Fruit fly (Drosophila melanogaster) whole organism, embryonic: ENCODE data around the gene CG13605.

ENCODE experiments used
- CG12236 ChIP-seq: fragments of 200-800 bp; sonication (Bioruptor generic); optimal IDR thresholded peaks from 2 replicates; lab custom pipeline; 2016; ENCODE audit warnings: missing biosample characterization, missing genetic modification characterization
- CG12391 ChIP-seq: fragments of 200-800 bp; sonication (Bioruptor generic); optimal IDR thresholded peaks from 3 replicates; lab custom pipeline; 2018; ENCODE audit warnings: missing biosample characterization, mild to moderate bottlenecking, missing genetic modification characterization, moderate library complexity
- CG12659 ChIP-seq: fragments of 200-800 bp; sonication (Bioruptor generic); optimal IDR thresholded peaks from 3 replicates; lab custom pipeline; 2017; ENCODE audit warnings: mild to moderate bottlenecking, missing biosample characterization, missing genetic modification reagents, missing genetic modification characterization
- CG13287 ChIP-seq: fragments of 200-800 bp; sonication (Bioruptor generic); IDR thresholded peaks from 2 replicates; pipeline ENCODE4 v1.3.6; 2022; ENCODE audit warnings: missing biosample characterization, missing genetic modification characterization; ENCODE audit not compliant: partially characterized antibody
- CG13296 ChIP-seq: fragments of 200-800 bp; sonication (Bioruptor generic); optimal IDR thresholded peaks from 3 replicates; lab custom pipeline; 2018; ENCODE audit warnings: missing biosample characterization, mild to moderate bottlenecking, missing genetic modification characterization
- CG15011 ChIP-seq: fragments of 200-800 bp; sonication (Bioruptor generic); optimal IDR thresholded peaks from 3 replicates; lab custom pipeline; 2018; ENCODE audit warnings: missing biosample characterization, mild to moderate bottlenecking, missing genetic modification characterization
- CG1529 ChIP-seq: fragments of 200-800 bp; sonication (Bioruptor generic); optimal IDR thresholded peaks from 3 replicates; lab custom pipeline; 2018; ENCODE audit warnings: missing biosample characterization, missing genetic modification characterization
- CG1602 ChIP-seq: fragments of 200-800 bp; sonication (Bioruptor generic); optimal IDR thresholded peaks from 3 replicates; lab custom pipeline; 2016; ENCODE audit warnings: missing biosample characterization, missing genetic modification characterization
- CG1603 ChIP-seq: fragments of 200-800 bp; sonication (Bioruptor generic); optimal IDR thresholded peaks from 2 replicates; lab custom pipeline; 2019; ENCODE audit warnings: missing biosample characterization, mild to moderate bottlenecking, missing genetic modification characterization, moderate library complexity
- CG17328 ChIP-seq: fragments of 200-800 bp; sonication (Bioruptor generic); IDR thresholded peaks from 2 replicates; pipeline ENCODE4 v1.3.6; 2022; ENCODE audit warnings: missing biosample characterization, missing genetic modification characterization
- CG17359 ChIP-seq: fragments of 200-800 bp; sonication (Bioruptor generic); optimal IDR thresholded peaks from 3 replicates; lab custom pipeline; 2018; ENCODE audit warnings: missing biosample characterization, mild to moderate bottlenecking, missing genetic modification characterization, moderate library complexity
- CG17568 ChIP-seq: fragments of 200-800 bp; sonication (Bioruptor generic); optimal IDR thresholded peaks from 2 replicates; lab custom pipeline; 2018; ENCODE audit warnings: missing biosample characterization, mild to moderate bottlenecking, missing genetic modification characterization, moderate library complexity
- CG1792 ChIP-seq: fragments of 200-800 bp; sonication (Bioruptor generic); optimal IDR thresholded peaks from 2 replicates; lab custom pipeline; 2016; ENCODE audit warnings: missing biosample characterization, missing genetic modification characterization
- CG18262 ChIP-seq: fragments of 200-800 bp; optimal IDR thresholded peaks from 3 replicates; lab custom pipeline; 2019; ENCODE audit warnings: missing biosample characterization, mild to moderate bottlenecking, missing genetic modification characterization, moderate library complexity
- CG3163 ChIP-seq: fragments of 200-800 bp; sonication (Bioruptor generic); optimal IDR thresholded peaks from 3 replicates; lab custom pipeline; 2016; ENCODE audit warnings: missing biosample characterization, missing genetic modification characterization
- CG32532 ChIP-seq: fragments of 200-800 bp; sonication (Bioruptor generic); IDR thresholded peaks from 2 replicates; pipeline ENCODE4 v1.3.6; 2022; ENCODE audit warnings: missing biosample characterization, missing genetic modification characterization
- CG3281 ChIP-seq: fragments of 200-800 bp; sonication (Bioruptor generic); optimal IDR thresholded peaks from 3 replicates; lab custom pipeline; 2017; ENCODE audit warnings: missing biosample characterization, mild to moderate bottlenecking, missing genetic modification characterization
- CG3407 ChIP-seq: fragments of 200-800 bp; sonication (Bioruptor generic); optimal IDR thresholded peaks from 2 replicates; lab custom pipeline; 2018; ENCODE audit warnings: missing biosample characterization, mild to moderate bottlenecking, missing genetic modification characterization
- CG3995 ChIP-seq: fragments of 200-800 bp; sonication (Bioruptor generic); optimal IDR thresholded peaks from 3 replicates; lab custom pipeline; 2016; ENCODE audit warnings: missing biosample characterization, missing genetic modification characterization
- CG4707 ChIP-seq: fragments of 200-800 bp; sonication (Bioruptor generic); optimal IDR thresholded peaks from 2 replicates; lab custom pipeline; 2018; ENCODE audit warnings: missing biosample characterization, mild to moderate bottlenecking, missing genetic modification characterization, moderate library complexity
- CG6654 ChIP-seq: fragments of 200-800 bp; sonication (Bioruptor generic); optimal IDR thresholded peaks from 2 replicates; lab custom pipeline; 2017; ENCODE audit warnings: missing biosample characterization, mild to moderate bottlenecking, missing genetic modification characterization
- CG9215 ChIP-seq: fragments of 200-800 bp; sonication (Bioruptor generic); IDR thresholded peaks from 2 replicates; pipeline ENCODE4 v1.3.6; 2022; ENCODE audit warnings: missing biosample characterization, missing genetic modification characterization
- D19A ChIP-seq: fragments of 200-800 bp; optimal IDR thresholded peaks from 3 replicates; lab custom pipeline; 2019; ENCODE audit warnings: missing biosample characterization, mild to moderate bottlenecking, missing genetic modification characterization, moderate library complexity
- Doc3 ChIP-seq: fragments of 200-800 bp; sonication (Bioruptor generic); IDR thresholded peaks from 3 replicates; pipeline ENCODE4 v1.3.6; 2022; ENCODE audit warnings: missing biosample characterization, missing genetic modification characterization; ENCODE audit not compliant: partially characterized antibody
- Elba2 ChIP-seq: fragments of 200-800 bp; sonication (Bioruptor generic); optimal IDR thresholded peaks from 3 replicates; lab custom pipeline; 2016; ENCODE audit warnings: missing biosample characterization, missing genetic modification characterization
- Gsc ChIP-seq: fragments of 200-800 bp; sonication (Bioruptor generic); IDR thresholded peaks from 2 replicates; pipeline ENCODE4 v1.3.6; 2022; ENCODE audit warnings: missing biosample characterization, missing genetic modification characterization
- HHEX ChIP-seq: fragments of 200-800 bp; sonication (Bioruptor generic); optimal IDR thresholded peaks from 3 replicates; lab custom pipeline; 2017; ENCODE audit warnings: missing biosample characterization, mild to moderate bottlenecking, missing genetic modification characterization, missing genetic modification reagents
- Hr51 ChIP-seq, 2 experiments: fragments of 200-800 bp; sonication (Bioruptor generic); optimal IDR thresholded peaks; 2 replicates in 1 of 2; 3 replicates in 1 of 2; lab custom pipeline; 2016 to 2018; ENCODE audit warnings: missing biosample characterization in 2 of 2, missing genetic modification characterization in 2 of 2, mild to moderate bottlenecking in 1 of 2, moderate library complexity in 1 of 2
- NC2β ChIP-seq: fragments of 200-800 bp; sonication (Bioruptor generic); optimal IDR thresholded peaks from 2 replicates; lab custom pipeline; 2016; ENCODE audit warnings: missing biosample characterization, missing genetic modification characterization
- NfI ChIP-seq: fragments of 200-800 bp; sonication (Bioruptor generic); optimal IDR thresholded peaks from 3 replicates; lab custom pipeline; 2018; ENCODE audit warnings: missing biosample characterization, mild to moderate bottlenecking, missing genetic modification characterization, moderate library complexity
- PHDP ChIP-seq: fragments of 200-800 bp; sonication (Bioruptor generic); optimal IDR thresholded peaks from 3 replicates; lab custom pipeline; 2018; ENCODE audit warnings: missing biosample characterization, mild to moderate bottlenecking, missing genetic modification characterization, moderate library complexity
- Ravus ChIP-seq: fragments of 200-800 bp; sonication (Bioruptor generic); IDR thresholded peaks from 2 replicates; pipeline ENCODE4 v1.3.6; 2022; ENCODE audit warnings: missing biosample characterization, missing genetic modification characterization
- Sin3A ChIP-seq: fragments of >200 bp; optimal IDR thresholded peaks from 2 replicates; lab custom pipeline; 2018
- Sox100B ChIP-seq: fragments of 200-800 bp; sonication (Bioruptor generic); optimal IDR thresholded peaks from 3 replicates; lab custom pipeline; 2018; ENCODE audit warnings: missing biosample characterization, mild to moderate bottlenecking, missing genetic modification characterization
- Sox102F ChIP-seq: fragments of 200-800 bp; sonication (Bioruptor generic); optimal IDR thresholded peaks from 2 replicates; lab custom pipeline; 2018; ENCODE audit warnings: missing biosample characterization, mild to moderate bottlenecking, missing genetic modification characterization, moderate library complexity
- Tbp ChIP-seq: fragments of >200 bp; optimal IDR thresholded peaks from 2 replicates; lab custom pipeline; 2018; ENCODE audit warnings: missing biosample characterization, missing genetic modification characterization
- abd-A ChIP-seq: fragments of 200-800 bp; sonication (Bioruptor generic); optimal IDR thresholded peaks from 3 replicates; lab custom pipeline; 2019; ENCODE audit warnings: missing biosample characterization, mild to moderate bottlenecking, missing genetic modification characterization, moderate library complexity
- cas ChIP-seq: fragments of 200-800 bp; sonication (Bioruptor generic); IDR thresholded peaks from 2 replicates; pipeline ENCODE4 v1.3.6; 2022; ENCODE audit warnings: missing biosample characterization, missing genetic modification characterization
- dan ChIP-seq: fragments of 200-800 bp; sonication (Bioruptor generic); IDR thresholded peaks from 2 replicates; pipeline ENCODE4 v1.3.6; 2022; ENCODE audit warnings: missing biosample characterization, missing genetic modification characterization
- dimm ChIP-seq: fragments of 200-800 bp; sonication (Bioruptor generic); IDR thresholded peaks from 2 replicates; pipeline ENCODE4 v1.3.6; 2022; ENCODE audit warnings: missing biosample characterization, missing genetic modification characterization
- dysf ChIP-seq: fragments of 200-800 bp; sonication (Bioruptor generic); IDR thresholded peaks from 3 replicates; pipeline ENCODE4 v1.3.6; 2022; ENCODE audit warnings: missing biosample characterization, missing genetic modification characterization
- gsb ChIP-seq: fragments of 200-800 bp; sonication (Bioruptor generic); IDR thresholded peaks from 2 replicates; pipeline ENCODE4 v1.3.6; 2022; ENCODE audit warnings: missing biosample characterization, missing genetic modification characterization
- ken ChIP-seq: fragments of 200-800 bp; sonication (Bioruptor generic); IDR thresholded peaks from 3 replicates; pipeline ENCODE4 v1.3.6; 2022; ENCODE audit warnings: missing biosample characterization, missing genetic modification characterization
- mam ChIP-seq: fragments of 200-800 bp; sonication (Bioruptor generic); optimal IDR thresholded peaks from 3 replicates; lab custom pipeline; 2016; ENCODE audit warnings: missing biosample characterization, missing genetic modification characterization
- org-1 ChIP-seq: fragments of 200-800 bp; sonication (Bioruptor generic); optimal IDR thresholded peaks from 2 replicates; lab custom pipeline; 2017; ENCODE audit warnings: missing biosample characterization, missing genetic modification characterization
- pho ChIP-seq: fragments of 200-800 bp; sonication (Bioruptor generic); optimal IDR thresholded peaks from 2 replicates; lab custom pipeline; 2016; ENCODE audit warnings: missing biosample characterization, missing genetic modification characterization
- ranshi ChIP-seq: fragments of 200-800 bp; sonication (Bioruptor generic); IDR thresholded peaks from 2 replicates; pipeline ENCODE4 v1.3.6; 2022; ENCODE audit warnings: missing biosample characterization, missing genetic modification characterization
- sim ChIP-seq: fragments of 200-800 bp; sonication (Bioruptor generic); IDR thresholded peaks from 2 replicates; pipeline ENCODE4 v1.3.6; 2022; ENCODE audit warnings: missing biosample characterization, missing genetic modification characterization
- tgo ChIP-seq: fragments of 200-800 bp; sonication (Bioruptor generic); IDR thresholded peaks from 3 replicates; pipeline ENCODE4 v1.3.6; 2022; ENCODE audit warnings: missing biosample characterization, missing genetic modification characterization

The CG13605 gene

DNA sequence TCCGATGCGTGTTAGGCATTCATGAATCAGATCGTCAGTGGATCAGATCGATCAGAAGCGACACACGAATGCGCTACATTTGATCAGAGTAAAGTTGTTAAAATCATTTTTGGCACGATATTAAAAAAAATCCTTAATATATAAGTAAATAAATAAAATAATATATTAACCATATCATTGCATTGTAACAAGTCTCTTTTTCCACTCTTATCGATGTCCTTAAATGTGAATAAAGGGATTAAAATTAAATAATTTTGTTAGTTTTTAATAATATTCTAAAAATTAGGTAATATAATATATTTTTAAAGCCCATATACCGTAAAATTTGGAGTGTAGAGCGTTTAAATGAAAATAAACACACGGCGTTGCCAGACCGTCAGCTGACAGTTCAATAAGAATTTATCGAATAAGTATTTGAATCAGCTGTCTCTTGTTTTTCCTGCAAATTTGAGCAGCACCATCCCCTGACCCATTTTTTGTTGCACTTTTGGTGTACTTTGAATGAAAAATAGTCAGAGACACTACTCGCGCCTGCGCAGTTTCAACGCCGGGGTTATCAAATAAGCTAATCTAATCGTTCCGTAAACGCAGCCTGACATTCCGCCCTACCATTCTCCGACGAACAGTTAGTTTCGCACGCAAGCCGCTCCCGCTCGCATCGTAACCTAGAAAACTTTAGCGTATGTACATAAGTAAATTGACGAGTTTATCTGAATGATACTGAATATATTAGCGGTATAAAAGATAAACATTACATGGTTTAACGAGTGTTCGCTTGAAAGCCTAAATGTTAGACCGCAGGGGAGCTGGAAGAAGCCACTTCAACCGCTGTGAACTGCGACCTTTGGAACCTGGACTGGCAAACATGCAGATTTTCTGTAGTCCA is 40.0 kb upstream of the CG13605 start, which contains the start of the genes p38a and CG6178 (continued):
- TF ChIP-seq Elba2 (GFP tag; lab: Kevin White, UChicago) (peak; percentile 89), NfI (GFP tag; lab: Kevin White, UChicago) (peak; percentile 98), Sox102F (peak; percentile 99), CG3281 (GFP tag; lab: Kevin White, UChicago) (peak; percentile 99), CG12659 (GFP tag; lab: Kevin White, UChicago) (peak; percentile 99), CG6654 (peak; percentile 90), Ravus (GFP tag; lab: Robert Waterston, UW) (peak; percentile 92), Sin3A (peak; percentile 5), dan (GFP tag; lab: Robert Waterston, UW) (0 out of 2 replicates have a peak, but pooled peaks have one; percentile 29), D19A (tag; lab: Kevin White, UChicago) (peak; percentile 98), mam (GFP tag; lab: Kevin White, UChicago) (peak; percentile 72), Doc3 (no peak), CG1792 (GFP tag; lab: Kevin White, UChicago) (no peak), CG17359 (peak; percentile 97), CG1603 (peak; percentile 42), dysf (GFP tag; lab: Robert Waterston, UW) (peak; percentile 98), CG13296 (GFP tag; lab: Kevin White, UChicago) (peak; percentile 98), Tbp (GFP tag; lab: Kevin White, UChicago) (no peak), CG12391 (peak; percentile 98), CG1602 (GFP tag; lab: Kevin White, UChicago) (peak; percentile 93), ranshi (peak; percentile 97), CG18262 (tag; lab: Kevin White, UChicago) (peak; percentile 99), CG3163 (GFP tag; lab: Kevin White, UChicago) (peak; percentile 14), CG12236 (GFP tag; lab: Kevin White, UChicago) (no peak), PHDP (tag; lab: Kevin White, UChicago) (peak; percentile 98), gsb (peak; percentile 93), HHEX (GFP tag; lab: Kevin White, UChicago) (peak; percentile 97), Gsc (no peak; the same call in 1 of the 2 replicates), ken (GFP tag; lab: Robert Waterston, UW) (peak; percentile 94), CG3407 (GFP tag; lab: Kevin White, UChicago) (peak; percentile 90), pho (GFP tag; lab: Kevin White, UChicago) (peak; percentile 55), CG32532 (GFP tag; lab: Robert Waterston, UW) (peak; percentile 98), CG13287 (no peak), CG9215 (GFP tag; lab: Robert Waterston, UW) (peak; percentile 96), abd-A (no peak), dimm (GFP tag; lab: Robert Waterston, UW) (peak; percentile 88), Sox100B (GFP tag; lab: Kevin White, UChicago) (peak; percentile 99), sim (GFP tag; lab: Robert Waterston, UW) (peak; percentile 89), NC2β (GFP tag; lab: Kevin White, UChicago) (no peak), CG17328 (GFP tag; lab: Robert Waterston, UW) (peak; percentile 95), CG17568 (GFP tag; lab: Kevin White, UChicago) (peak; percentile 81), CG1529 (peak; percentile 80), cas (peak; percentile 94), tgo (peak; percentile 98), Hr51 (GFP tag; optimal IDR thresholded peaks at IDR 0.05; lab: Kevin White, UChicago) (peak; percentile 52 to 99), CG3995 (GFP tag; lab: Kevin White, UChicago) (peak; percentile 39), org-1 (peak; percentile 92), CG15011 (GFP tag; lab: Kevin White, UChicago) (peak; percentile 78), CG4707 (GFP tag; lab: Kevin White, UChicago) (peak; percentile 75)
